Worm (Caenorhabditis elegans) whole organism, L3 larva: ENCODE measurements around the gene ZC374.2.

Experiments
- ama-1 ChIP-seq: fragments of 150-350 bp; optimal IDR thresholded peaks from 2 replicates; lab custom pipeline; 2018
- ceh-82 ChIP-seq: fragments of 150-350 bp; optimal IDR thresholded peaks from 2 replicates; lab custom pipeline; 2014; ENCODE audit warnings: missing biosample characterization, missing genetic modification characterization
- elt-1 ChIP-seq: fragments of 150-350 bp; optimal IDR thresholded peaks from 2 replicates; lab custom pipeline; 2014; ENCODE audit warnings: missing biosample characterization, missing genetic modification characterization
- fos-1 ChIP-seq: fragments of 150-350 bp; optimal IDR thresholded peaks from 2 replicates; lab custom pipeline; 2014; ENCODE audit warnings: missing biosample characterization, missing genetic modification characterization
- nhr-77 ChIP-seq: fragments of 150-350 bp; optimal IDR thresholded peaks from 2 replicates; lab custom pipeline; 2014; ENCODE audit warnings: missing biosample characterization, missing genetic modification characterization
- pha-4 ChIP-seq: fragments of 150-350 bp; optimal IDR thresholded peaks from 2 replicates; lab custom pipeline; 2014; ENCODE audit warnings: missing biosample characterization, missing genetic modification reagents, missing genetic modification characterization
- skn-1 ChIP-seq: fragments of 150-350 bp; optimal IDR thresholded peaks from 2 replicates; lab custom pipeline; 2014; ENCODE audit warnings: missing biosample characterization, missing genetic modification characterization
- snpc-4 ChIP-seq: fragments of 150-350 bp; optimal IDR thresholded peaks from 2 replicates; lab custom pipeline; 2014; ENCODE audit warnings: missing biosample characterization, missing genetic modification characterization
- ztf-11 ChIP-seq: fragments of 150-350 bp; optimal IDR thresholded peaks from 2 replicates; lab custom pipeline; 2014; ENCODE audit warnings: missing biosample characterization, missing genetic modification characterization

DNA sequence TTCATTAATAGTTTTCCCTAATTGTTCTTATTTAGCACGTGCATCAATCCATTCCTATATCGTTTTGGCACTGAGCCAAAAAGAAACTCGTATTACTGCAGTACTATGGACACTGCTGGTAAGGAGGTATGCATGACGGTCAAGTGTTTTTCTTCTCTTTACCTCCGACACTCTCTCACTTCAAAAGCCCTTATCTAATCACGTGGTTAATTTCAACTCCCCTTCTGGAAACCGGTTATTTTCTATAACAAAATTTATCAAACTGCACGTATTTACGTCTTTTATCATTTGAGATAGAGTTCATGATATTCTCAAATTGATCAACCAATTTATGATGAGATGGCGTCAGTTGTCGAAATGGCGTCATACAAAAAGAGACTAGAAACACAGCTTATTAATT lies 4.4 kb upstream of the ZC374.2 start:
- TF ChIP-seq fos-1 (tag; lab: Kevin White, UChicago) (no peak), skn-1 (tag; lab: Kevin White, UChicago) (peak; percentile 25), pha-4 (tag; lab: Kevin White, UChicago) (peak; percentile 64), ceh-82 (tag; lab: Kevin White, UChicago) (no peak), ama-1 (lab: Kevin White, UChicago) (no peak), snpc-4 (tag; lab: Kevin White, UChicago) (no peak), ztf-11 (tag; lab: Kevin White, UChicago) (no peak), elt-1 (tag; lab: Kevin White, UChicago) (no peak), nhr-77 (no peak)
